Worm (Caenorhabditis elegans): ENCODE results near the gene Y53F4B.23.

ce11 chrII:15080535-15080934, 43.8 kb upstream of the Y53F4B.23 start:
- TF ChIP-seq nhr-76 (tag; optimal IDR thresholded peaks at IDR 0.05) (no peak), T20F7.1 (GFP tag; optimal IDR thresholded peaks at IDR 0.05) (no peak), zag-1 (tag; optimal IDR thresholded peaks at IDR 0.05) (no peak), lin-39 (tag; optimal IDR thresholded peaks at IDR 0.05) (no peak), lin-38 (GFP tag; IDR thresholded peaks at IDR 0.05) (no peak), ces-1 (GFP tag; optimal IDR thresholded peaks at IDR 0.05) (no peak), lin-1 (GFP tag; IDR thresholded peaks at IDR 0.05) (no peak), dpl-1 (GFP tag; optimal IDR thresholded peaks at IDR 0.05) (no peak), fkh-10 (GFP tag; optimal IDR thresholded peaks at IDR 0.05) (no peak), mdl-1 (tag; optimal IDR thresholded peaks at IDR 0.05) (no peak), mxl-3 (GFP tag; optimal IDR thresholded peaks at IDR 0.05) (no peak), F37D6.2 (tag; optimal IDR thresholded peaks at IDR 0.05) (no peak)
